Worm (Caenorhabditis elegans) whole organism, mixed stage, embryonic: Measurements from ENCODE around the gene Y6D1A.1.

Experiments used
- M03D4.4 ChIP-seq: sonication (generic microtip); optimal IDR thresholded peaks from 2 replicates; lab custom pipeline; 2017; ENCODE audit warnings: mild to moderate bottlenecking, missing genetic modification characterization, missing compliant biosample characterization
- bed-3 ChIP-seq: fragments of 200-800 bp; sonication (Bioruptor generic); optimal IDR thresholded peaks from 3 replicates; lab custom pipeline; 2018; ENCODE audit warnings: mild to moderate bottlenecking, missing genetic modification characterization, moderate library complexity, missing compliant biosample characterization
- blmp-1 ChIP-seq: fragments of 150-350 bp; optimal IDR thresholded peaks from 2 replicates; lab custom pipeline; 2014; ENCODE audit warnings: missing biosample characterization, missing genetic modification characterization
- ceh-39 ChIP-seq: fragments of 150-350 bp; optimal IDR thresholded peaks from 2 replicates; lab custom pipeline; 2014; ENCODE audit warnings: missing biosample characterization, missing genetic modification characterization
- ceh-43 ChIP-seq: fragments of 200-800 bp; sonication (Bioruptor generic); optimal IDR thresholded peaks from 2 replicates; lab custom pipeline; 2018; ENCODE audit warnings: mild to moderate bottlenecking, missing genetic modification characterization, moderate library complexity, missing compliant biosample characterization
- ceh-83 ChIP-seq: fragments of 200-800 bp; sonication (Bioruptor generic); optimal IDR thresholded peaks from 2 replicates; lab custom pipeline; 2018; ENCODE audit warnings: mild to moderate bottlenecking, missing genetic modification characterization, missing compliant biosample characterization
- cnd-1 ChIP-seq: fragments of 200-800 bp; sonication (Bioruptor generic); optimal IDR thresholded peaks from 2 replicates; lab custom pipeline; 2018; ENCODE audit warnings: mild to moderate bottlenecking, missing genetic modification characterization, missing compliant biosample characterization
- drap-1 ChIP-seq: fragments of 200-800 bp; sonication (Bioruptor generic); optimal IDR thresholded peaks from 3 replicates; lab custom pipeline; 2018; ENCODE audit warnings: mild to moderate bottlenecking, missing genetic modification characterization, missing compliant biosample characterization
- elt-3 ChIP-seq: fragments of 150-350 bp; optimal IDR thresholded peaks from 2 replicates; lab custom pipeline; 2014; ENCODE audit warnings: missing biosample characterization, missing genetic modification characterization
- flh-1 ChIP-seq: fragments of 200-800 bp; sonication (Bioruptor generic); optimal IDR thresholded peaks from 2 replicates; lab custom pipeline; 2018; ENCODE audit warnings: mild to moderate bottlenecking, missing genetic modification characterization, moderate library complexity, missing compliant biosample characterization
- ham-2 ChIP-seq: fragments of 200-800 bp; sonication (Bioruptor generic); optimal IDR thresholded peaks from 2 replicates; lab custom pipeline; 2018; ENCODE audit warnings: mild to moderate bottlenecking, missing genetic modification characterization, missing compliant biosample characterization
- hlh-1 ChIP-seq: fragments of 150-350 bp; optimal IDR thresholded peaks from 2 replicates; lab custom pipeline; 2014; ENCODE audit warnings: missing biosample characterization, missing genetic modification reagents, missing genetic modification characterization
- lin-13 ChIP-seq: fragments of 150-350 bp; optimal IDR thresholded peaks from 2 replicates; lab custom pipeline; 2014; ENCODE audit warnings: missing biosample characterization, missing genetic modification characterization
- lin-32 ChIP-seq: fragments of 200-800 bp; sonication (Bioruptor generic); optimal IDR thresholded peaks from 2 replicates; lab custom pipeline; 2018; ENCODE audit warnings: mild to moderate bottlenecking, missing genetic modification characterization, missing compliant biosample characterization
- lsy-2 ChIP-seq: fragments of 150-350 bp; optimal IDR thresholded peaks from 2 replicates; lab custom pipeline; 2014; ENCODE audit warnings: missing biosample characterization, missing genetic modification characterization
- mab-5 ChIP-seq: fragments of 150-350 bp; optimal IDR thresholded peaks from 2 replicates; lab custom pipeline; 2014; ENCODE audit warnings: missing biosample characterization, missing genetic modification characterization
- mep-1 ChIP-seq: fragments of 150-350 bp; optimal IDR thresholded peaks from 2 replicates; lab custom pipeline; 2017; ENCODE audit warnings: missing biosample characterization, missing genetic modification reagents, missing genetic modification characterization, inconsistent platforms
- nhr-12 ChIP-seq: fragments of 150-350 bp; optimal IDR thresholded peaks from 2 replicates; lab custom pipeline; 2014; ENCODE audit warnings: missing biosample characterization, missing genetic modification characterization
- nhr-2 ChIP-seq: fragments of 150-350 bp; optimal IDR thresholded peaks from 2 replicates; lab custom pipeline; 2014; ENCODE audit warnings: missing biosample characterization, missing genetic modification characterization
- nhr-237 ChIP-seq: fragments of 150-350 bp; optimal IDR thresholded peaks from 2 replicates; lab custom pipeline; 2014; ENCODE audit warnings: missing biosample characterization, missing genetic modification characterization
- nhr-28 ChIP-seq: fragments of 150-350 bp; optimal IDR thresholded peaks from 2 replicates; lab custom pipeline; 2014; ENCODE audit warnings: missing biosample characterization, missing genetic modification characterization
- nhr-76 ChIP-seq: sonication (generic microtip); optimal IDR thresholded peaks from 2 replicates; lab custom pipeline; 2017; ENCODE audit warnings: missing biosample characterization, missing genetic modification characterization
- pha-4 ChIP-seq: fragments of 150-350 bp; optimal IDR thresholded peaks from 2 replicates; lab custom pipeline; 2018; ENCODE audit warnings: missing biosample characterization, missing genetic modification reagents, missing genetic modification characterization
- sem-2 ChIP-seq: fragments of 200-800 bp; sonication (Bioruptor generic); optimal IDR thresholded peaks from 2 replicates; lab custom pipeline; 2018; ENCODE audit warnings: mild to moderate bottlenecking, missing genetic modification characterization, missing compliant biosample characterization
- snpc-4 ChIP-seq: fragments of 150-350 bp; optimal IDR thresholded peaks from 2 replicates; lab custom pipeline; 2014; ENCODE audit warnings: missing biosample characterization, missing genetic modification characterization
- sptf-1 ChIP-seq: sonication (generic microtip); optimal IDR thresholded peaks from 2 replicates; lab custom pipeline; 2017; ENCODE audit warnings: mild to moderate bottlenecking, missing genetic modification characterization, moderate library complexity, missing compliant biosample characterization
- tbx-8 ChIP-seq: fragments of 200-800 bp; sonication (Bioruptor generic); optimal IDR thresholded peaks from 2 replicates; lab custom pipeline; 2018; ENCODE audit warnings: mild to moderate bottlenecking, missing genetic modification characterization, moderate library complexity, missing compliant biosample characterization
- unc-120 ChIP-seq: sonication (generic microtip); optimal IDR thresholded peaks from 2 replicates; lab custom pipeline; 2017; ENCODE audit warnings: missing genetic modification characterization, missing compliant biosample characterization; ENCODE audit not compliant: poor library complexity, severe bottlenecking
- unc-62 ChIP-seq: fragments of 150-350 bp; optimal IDR thresholded peaks from 2 replicates; lab custom pipeline; 2014; ENCODE audit warnings: missing biosample characterization, missing genetic modification reagents, missing genetic modification characterization
- zip-8 ChIP-seq: fragments of 150-350 bp; optimal IDR thresholded peaks from 2 replicates; lab custom pipeline; 2014; ENCODE audit warnings: missing biosample characterization, missing genetic modification characterization
- ztf-11 ChIP-seq: fragments of 150-350 bp; optimal IDR thresholded peaks from 2 replicates; lab custom pipeline; 2014; ENCODE audit warnings: missing biosample characterization, missing genetic modification characterization

Gene Y6D1A.1

DNA sequence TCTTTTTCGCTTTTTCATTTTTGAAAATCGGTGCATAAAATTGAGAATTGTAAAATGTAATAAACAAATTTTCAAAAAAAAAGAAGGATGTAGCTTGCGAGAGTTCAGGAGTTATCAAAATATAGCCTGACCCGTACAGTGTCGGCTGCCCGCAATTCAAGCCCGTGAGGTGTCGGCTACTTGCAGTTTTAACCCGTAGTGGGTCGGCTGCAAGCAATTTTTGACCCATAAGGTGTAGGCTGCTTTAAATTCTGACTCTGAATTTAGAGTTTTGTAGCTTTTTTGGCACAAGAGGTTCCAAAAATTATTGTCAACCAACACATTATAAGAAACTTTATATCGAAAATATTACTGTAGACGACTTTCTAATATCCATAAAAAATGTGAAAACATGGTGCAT, 22.5 kb upstream of the Y6D1A.1 start:
- TF ChIP-seq cnd-1 (tag; lab: Kevin White, UChicago) (no peak), nhr-2 (no peak), mep-1 (tag; lab: Kevin White, UChicago) (no peak), ceh-83 (GFP tag; lab: Kevin White, UChicago) (no peak), blmp-1 (tag; lab: Kevin White, UChicago) (no peak), sem-2 (GFP tag; lab: Kevin White, UChicago) (no peak), snpc-4 (no peak), tbx-8 (GFP tag; lab: Kevin White, UChicago) (no peak), lsy-2 (tag; lab: Kevin White, UChicago) (no peak), bed-3 (GFP tag; lab: Kevin White, UChicago) (no peak), nhr-28 (tag; lab: Kevin White, UChicago) (no peak), ztf-11 (tag; lab: Kevin White, UChicago) (no peak), nhr-237 (tag; lab: Kevin White, UChicago) (no peak), lin-13 (no peak), ceh-43 (GFP tag; lab: Kevin White, UChicago) (no peak), drap-1 (GFP tag; lab: Kevin White, UChicago) (no peak), pha-4 (tag; lab: Kevin White, UChicago) (no peak), unc-62 (GFP tag; lab: Kevin White, UChicago) (no peak)

ce11 chrII:11844984-11845383, 21.6 kb upstream of the Y6D1A.1 start:
- TF ChIP-seq ceh-39 (no peak), ceh-43 (GFP tag; lab: Kevin White, UChicago) (no peak), lin-13 (no peak), nhr-76 (tag; lab: Kevin White, UChicago) (no peak), drap-1 (GFP tag; lab: Kevin White, UChicago) (no peak), tbx-8 (GFP tag; lab: Kevin White, UChicago) (no peak), unc-120 (no peak), zip-8 (tag; lab: Kevin White, UChicago) (no peak), sem-2 (GFP tag; lab: Kevin White, UChicago) (no peak), mab-5 (tag; lab: Kevin White, UChicago) (no peak)
- TF ChIP-seq, all 35 proteins: peak for 0

ce11 chrII:11844072-11844471, 20.7 kb upstream of the Y6D1A.1 start:
- TF ChIP-seq mep-1 (tag; lab: Kevin White, UChicago), result no peak
- no peak for TF ChIP-seq flh-1
- no peak for TF ChIP-seq sptf-1 (tag; lab: Kevin White, UChicago)
- TF ChIP-seq snpc-4, result no peak
- no peak for TF ChIP-seq M03D4.4
- TF ChIP-seq zip-8 (tag; lab: Kevin White, UChicago), result no peak
- TF ChIP-seq mab-5 (tag; lab: Kevin White, UChicago), result no peak
- no peak for TF ChIP-seq ham-2
- TF ChIP-seq cnd-1 (tag; lab: Kevin White, UChicago), result no peak
- no peak for TF ChIP-seq ceh-43 (GFP tag; lab: Kevin White, UChicago)
- no peak for TF ChIP-seq tbx-8 (GFP tag; lab: Kevin White, UChicago)
- TF ChIP-seq blmp-1 (tag; lab: Kevin White, UChicago), result no peak
- TF ChIP-seq hlh-1, result no peak
- TF ChIP-seq unc-62 (GFP tag; lab: Kevin White, UChicago), result no peak
- TF ChIP-seq bed-3 (GFP tag; lab: Kevin White, UChicago), result no peak
- TF ChIP-seq drap-1 (GFP tag; lab: Kevin White, UChicago), result no peak
- no peak for TF ChIP-seq pha-4 (tag; lab: Kevin White, UChicago)
- no peak for TF ChIP-seq lsy-2 (tag; lab: Kevin White, UChicago)

DNA sequence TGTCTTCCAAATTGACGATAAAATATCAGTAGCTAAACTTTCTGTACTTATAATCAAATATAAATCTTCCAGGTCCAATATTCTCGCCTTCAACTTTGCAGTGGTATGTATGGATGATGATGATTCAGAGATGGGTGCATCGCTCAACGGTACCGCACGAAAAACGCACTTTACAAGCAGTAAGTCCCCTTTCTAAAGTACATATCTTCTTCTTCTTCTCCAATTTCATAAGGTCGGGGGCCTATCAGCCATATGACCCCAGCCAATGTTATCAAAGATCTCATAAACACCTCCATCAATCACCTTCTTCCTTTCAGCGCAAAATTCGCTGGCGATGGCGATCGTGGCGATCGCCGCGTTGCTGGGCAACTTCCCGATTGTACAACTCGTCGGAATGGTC, 20.0 kb upstream of the Y6D1A.1 start:
- no peak for TF ChIP-seq elt-3 (tag; lab: Kevin White, UChicago)
- no peak for TF ChIP-seq mab-5 (tag; lab: Kevin White, UChicago)
- no peak for TF ChIP-seq nhr-12 (tag; lab: Kevin White, UChicago)
- TF ChIP-seq sptf-1 (tag; lab: Kevin White, UChicago), result no peak
- no peak for TF ChIP-seq ham-2
- TF ChIP-seq ceh-43 (GFP tag; lab: Kevin White, UChicago), result no peak
- no peak for TF ChIP-seq bed-3 (GFP tag; lab: Kevin White, UChicago)
- TF ChIP-seq hlh-1, result no peak
- no peak for TF ChIP-seq unc-62 (GFP tag; lab: Kevin White, UChicago)
- no peak for TF ChIP-seq ceh-83 (GFP tag; lab: Kevin White, UChicago)
- TF ChIP-seq tbx-8 (GFP tag; lab: Kevin White, UChicago), result no peak
- no peak for TF ChIP-seq blmp-1 (tag; lab: Kevin White, UChicago)
- TF ChIP-seq cnd-1 (tag; lab: Kevin White, UChicago), result no peak
- no peak for TF ChIP-seq mep-1 (tag; lab: Kevin White, UChicago)
- no peak for TF ChIP-seq sem-2 (GFP tag; lab: Kevin White, UChicago)

DNA sequence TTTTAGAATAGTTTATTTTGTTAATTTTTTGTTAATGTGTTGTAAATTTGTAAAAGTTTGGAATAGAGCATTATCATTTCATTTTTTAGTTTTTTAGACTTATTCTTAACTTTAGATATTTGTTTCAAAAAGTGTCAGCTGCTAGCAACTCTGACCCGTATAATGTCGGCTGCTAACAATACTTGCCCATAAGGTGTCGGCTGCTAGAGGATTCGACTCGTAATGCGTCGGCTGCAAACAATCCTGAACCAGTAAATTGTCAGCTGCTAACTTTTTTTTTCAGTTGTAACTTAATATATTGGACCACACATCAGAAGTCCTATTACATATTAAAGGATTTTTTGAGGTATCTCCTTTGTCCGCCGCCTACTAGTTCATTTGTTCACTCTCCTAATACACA, 19.4 kb upstream of the Y6D1A.1 start:
- no peak for TF ChIP-seq nhr-12 (tag; lab: Kevin White, UChicago)
- TF ChIP-seq blmp-1 (tag; lab: Kevin White, UChicago), result no peak
- TF ChIP-seq elt-3 (tag; lab: Kevin White, UChicago), result no peak
- no peak for TF ChIP-seq sptf-1 (tag; lab: Kevin White, UChicago)
- TF ChIP-seq sem-2 (GFP tag; lab: Kevin White, UChicago), result no peak
- TF ChIP-seq snpc-4, result no peak
- no peak for TF ChIP-seq ceh-39
- TF ChIP-seq nhr-2, result no peak
- TF ChIP-seq drap-1 (GFP tag; lab: Kevin White, UChicago), result no peak
- TF ChIP-seq unc-62 (GFP tag; lab: Kevin White, UChicago), result no peak
- no peak for TF ChIP-seq lin-13
- no peak for TF ChIP-seq ceh-43 (GFP tag; lab: Kevin White, UChicago)
- no peak for TF ChIP-seq lin-32
- TF ChIP-seq bed-3 (GFP tag; lab: Kevin White, UChicago), result no peak
